Worm (Caenorhabditis elegans) whole organism, L1 larva: ENCODE results near the gene F35G2.3.

Source experiments
- C04F5.9 ChIP-seq: sonication (generic microtip); optimal IDR thresholded peaks from 2 replicates; lab custom pipeline; 2016; ENCODE audit warnings: missing genetic modification characterization, missing compliant biosample characterization
- C16A3.4 ChIP-seq: fragments of 150-350 bp; optimal IDR thresholded peaks from 2 replicates; lab custom pipeline; 2014; ENCODE audit warnings: missing biosample characterization, missing genetic modification characterization
- F16B12.6 ChIP-seq: fragments of 150-350 bp; optimal IDR thresholded peaks from 2 replicates; lab custom pipeline; 2014; ENCODE audit warnings: missing biosample characterization, missing genetic modification characterization
- Y116A8C.19 ChIP-seq: sonication (generic microtip); optimal IDR thresholded peaks from 2 replicates; lab custom pipeline; 2016; ENCODE audit warnings: missing compliant biosample characterization, missing genetic modification characterization, borderline replicate concordance
- alr-1 ChIP-seq: fragments of 200-800 bp; sonication (Bioruptor generic); optimal IDR thresholded peaks from 2 replicates; lab custom pipeline; 2018; ENCODE audit warnings: borderline replicate concordance, mild to moderate bottlenecking, missing genetic modification characterization, missing compliant biosample characterization
- ama-1 ChIP-seq: fragments of 150-350 bp; optimal IDR thresholded peaks from 2 replicates; lab custom pipeline; 2014
- blmp-1 ChIP-seq: fragments of 150-350 bp; optimal IDR thresholded peaks from 2 replicates; lab custom pipeline; 2014; ENCODE audit warnings: missing biosample characterization, missing genetic modification characterization
- ceh-63 ChIP-seq: fragments of 200-800 bp; sonication (Bioruptor generic); optimal IDR thresholded peaks from 2 replicates; lab custom pipeline; 2018; ENCODE audit warnings: mild to moderate bottlenecking, missing genetic modification characterization, missing compliant biosample characterization
- ceh-8 ChIP-seq: fragments of 200-800 bp; sonication (Bioruptor generic); optimal IDR thresholded peaks from 2 replicates; lab custom pipeline; 2018; ENCODE audit warnings: mild to moderate bottlenecking, missing genetic modification characterization, moderate library complexity, missing compliant biosample characterization
- ceh-90 ChIP-seq: sonication (generic microtip); optimal IDR thresholded peaks from 2 replicates; lab custom pipeline; 2016; ENCODE audit warnings: missing genetic modification characterization, missing compliant biosample characterization
- efl-1 ChIP-seq, 4 experiments: fragments of 150-350 bp; optimal IDR thresholded peaks in 3 of 4; peaks in 1 of 4; 1 replicate in 1 of 4; 2 replicates in 3 of 4; lab custom pipeline; 2014; ENCODE audit warnings: missing biosample characterization in 2 of 4, missing genetic modification characterization in 2 of 4, missing genetic modification reagents in 2 of 4
- elt-2 ChIP-seq: sonication (generic microtip); optimal IDR thresholded peaks from 2 replicates; lab custom pipeline; 2016; ENCODE audit warnings: missing genetic modification characterization, mild to moderate bottlenecking, inconsistent platforms, missing compliant biosample characterization, missing genetic modification reagents
- fkh-8 ChIP-seq: sonication (generic microtip); optimal IDR thresholded peaks from 2 replicates; lab custom pipeline; 2016; ENCODE audit warnings: mild to moderate bottlenecking, missing genetic modification characterization, missing compliant biosample characterization
- fos-1 ChIP-seq: fragments of 150-350 bp; optimal IDR thresholded peaks from 2 replicates; lab custom pipeline; 2014; ENCODE audit warnings: missing biosample characterization, missing genetic modification characterization
- grh-1 ChIP-seq: fragments of 200-800 bp; sonication (Bioruptor generic); IDR thresholded peaks from 2 replicates; pipeline ENCODE4 v1.3.6; 2022; ENCODE audit warnings: missing genetic modification reagents, missing genetic modification characterization, missing compliant biosample characterization
- hlh-4 ChIP-seq: sonication (generic microtip); optimal IDR thresholded peaks from 2 replicates; lab custom pipeline; 2016; ENCODE audit warnings: mild to moderate bottlenecking, missing genetic modification characterization, missing compliant biosample characterization
- hpl-2 ChIP-seq: fragments of 150-350 bp; optimal IDR thresholded peaks from 2 replicates; lab custom pipeline; 2014; ENCODE audit warnings: missing biosample characterization, missing genetic modification reagents, missing genetic modification characterization
- irx-1 ChIP-seq: sonication (generic microtip); optimal IDR thresholded peaks from 2 replicates; lab custom pipeline; 2016; ENCODE audit warnings: missing genetic modification characterization, missing compliant biosample characterization
- isw-1 ChIP-seq: fragments of 200-800 bp; sonication (Bioruptor generic); IDR thresholded peaks from 2 replicates; pipeline ENCODE4 v1.3.6; 2022; ENCODE audit warnings: missing genetic modification characterization, missing compliant biosample characterization
- lin-13 ChIP-seq: fragments of 150-350 bp; optimal IDR thresholded peaks from 2 replicates; lab custom pipeline; 2014; ENCODE audit warnings: missing biosample characterization, missing genetic modification reagents, missing genetic modification characterization
- lin-14 ChIP-seq: fragments of 200-800 bp; sonication (Bioruptor generic); optimal IDR thresholded peaks from 2 replicates; lab custom pipeline; 2018; ENCODE audit warnings: mild to moderate bottlenecking, missing genetic modification characterization, moderate library complexity, missing compliant biosample characterization
- lin-15B ChIP-seq: fragments of 150-350 bp; sonication (generic microtip); optimal IDR thresholded peaks from 3 replicates; lab custom pipeline; 2014; ENCODE audit warnings: missing biosample characterization, missing genetic modification characterization
- lin-39 ChIP-seq: fragments of 150-350 bp; optimal IDR thresholded peaks from 2 replicates; lab custom pipeline; 2014; ENCODE audit warnings: missing biosample characterization, missing genetic modification reagents, missing genetic modification characterization
- lir-3 ChIP-seq: sonication (generic microtip); optimal IDR thresholded peaks from 2 replicates; lab custom pipeline; 2016; ENCODE audit warnings: mild to moderate bottlenecking, missing genetic modification characterization, moderate library complexity, missing compliant biosample characterization; ENCODE audit not compliant: poor library complexity
- lsy-2 ChIP-seq, 2 experiments: fragments of 150-350 bp; optimal IDR thresholded peaks; 2 replicates each; lab custom pipeline; 2014; ENCODE audit warnings: missing biosample characterization in 2 of 2, missing genetic modification characterization in 2 of 2
- mab-9 ChIP-seq: fragments of 200-800 bp; sonication (Bioruptor generic); IDR thresholded peaks from 2 replicates; pipeline ENCODE4 v1.3.6; 2022; ENCODE audit warnings: missing genetic modification reagents, missing genetic modification characterization, missing compliant biosample characterization
- mdl-1 ChIP-seq, 2 experiments: fragments of 150-350 bp; optimal IDR thresholded peaks; 2 replicates each; lab custom pipeline; 2014 to 2017; ENCODE audit warnings: missing biosample characterization in 2 of 2, missing genetic modification characterization in 2 of 2, inconsistent platforms in 1 of 2
- mef-2 ChIP-seq: fragments of 150-350 bp; optimal IDR thresholded peaks from 2 replicates; lab custom pipeline; 2014; ENCODE audit warnings: missing biosample characterization, missing genetic modification characterization
- mep-1 ChIP-seq: fragments of 150-350 bp; optimal IDR thresholded peaks from 2 replicates; lab custom pipeline; 2014; ENCODE audit warnings: missing biosample characterization, missing genetic modification characterization
- nhr-11 ChIP-seq: fragments of 150-350 bp; optimal IDR thresholded peaks from 2 replicates; lab custom pipeline; 2014; ENCODE audit warnings: missing biosample characterization, missing genetic modification characterization
- nhr-20 ChIP-seq: sonication (generic microtip); optimal IDR thresholded peaks from 2 replicates; lab custom pipeline; 2016; ENCODE audit warnings: mild to moderate bottlenecking, missing genetic modification characterization, missing compliant biosample characterization
- nhr-237 ChIP-seq: fragments of 150-350 bp; optimal IDR thresholded peaks from 2 replicates; lab custom pipeline; 2014; ENCODE audit warnings: missing biosample characterization, missing genetic modification characterization
- nhr-47 ChIP-seq: sonication (generic microtip); optimal IDR thresholded peaks from 2 replicates; lab custom pipeline; 2016; ENCODE audit warnings: mild to moderate bottlenecking, missing genetic modification characterization, moderate library complexity, missing compliant biosample characterization
- nhr-71 ChIP-seq: sonication (generic microtip); optimal IDR thresholded peaks from 2 replicates; lab custom pipeline; 2016; ENCODE audit warnings: mild to moderate bottlenecking, missing genetic modification characterization, moderate library complexity, missing compliant biosample characterization
- nhr-77 ChIP-seq: fragments of 150-350 bp; optimal IDR thresholded peaks from 2 replicates; lab custom pipeline; 2014; ENCODE audit warnings: missing biosample characterization, missing genetic modification characterization
- nhr-84 ChIP-seq: sonication (generic microtip); optimal IDR thresholded peaks from 2 replicates; lab custom pipeline; 2017; ENCODE audit warnings: missing biosample characterization, missing genetic modification characterization
- nhr-85 ChIP-seq: sonication (generic microtip); peaks from one replicate; lab custom pipeline; 2016; ENCODE audit warnings: missing genetic modification characterization, inconsistent platforms, missing compliant biosample characterization
- pag-3 ChIP-seq: sonication (generic microtip); optimal IDR thresholded peaks from 2 replicates; lab custom pipeline; 2017; ENCODE audit warnings: missing genetic modification characterization, mild to moderate bottlenecking, missing compliant biosample characterization, antibody characterized with exemption, borderline replicate concordance; ENCODE audit not compliant: insufficient read depth
- pqm-1 ChIP-seq: sonication (generic microtip); optimal IDR thresholded peaks from 3 replicates; lab custom pipeline; 2017; ENCODE audit warnings: missing biosample characterization, missing genetic modification characterization
- rnt-1 ChIP-seq: sonication (generic microtip); optimal IDR thresholded peaks from 2 replicates; lab custom pipeline; 2016; ENCODE audit warnings: mild to moderate bottlenecking, missing genetic modification characterization, moderate library complexity, missing compliant biosample characterization
- snu-23 ChIP-seq: sonication (generic microtip); optimal IDR thresholded peaks from 2 replicates; lab custom pipeline; 2016; ENCODE audit warnings: missing genetic modification characterization, missing compliant biosample characterization
- sptf-1 ChIP-seq: fragments of 150-350 bp; optimal IDR thresholded peaks from 2 replicates; lab custom pipeline; 2014; ENCODE audit warnings: missing biosample characterization, missing genetic modification characterization
- sup-37 ChIP-seq: fragments of 200-800 bp; sonication (Bioruptor generic); optimal IDR thresholded peaks from 2 replicates; lab custom pipeline; 2018; ENCODE audit warnings: mild to moderate bottlenecking, missing genetic modification characterization, missing compliant biosample characterization
- tbx-2 ChIP-seq: sonication (generic microtip); optimal IDR thresholded peaks from 2 replicates; lab custom pipeline; 2016; ENCODE audit warnings: missing genetic modification characterization, missing compliant biosample characterization
- unc-62 ChIP-seq: fragments of 150-350 bp; optimal IDR thresholded peaks from 2 replicates; lab custom pipeline; 2014; ENCODE audit warnings: missing biosample characterization, missing genetic modification reagents, missing genetic modification characterization
- unc-98 ChIP-seq: fragments of 200-800 bp; sonication (Bioruptor generic); IDR thresholded peaks from 2 replicates; pipeline ENCODE4 v1.3.6; 2022; ENCODE audit warnings: missing genetic modification characterization, missing compliant biosample characterization
- xbp-1 ChIP-seq: sonication (generic microtip); optimal IDR thresholded peaks from 2 replicates; lab custom pipeline; 2016; ENCODE audit warnings: missing genetic modification characterization, missing compliant biosample characterization
- zag-1 ChIP-seq: fragments of 150-350 bp; optimal IDR thresholded peaks from 2 replicates; lab custom pipeline; 2014; ENCODE audit warnings: missing biosample characterization, missing genetic modification characterization
- zip-4 ChIP-seq: fragments of 200-800 bp; sonication (Bioruptor generic); optimal IDR thresholded peaks from 2 replicates; lab custom pipeline; 2018; ENCODE audit warnings: mild to moderate bottlenecking, missing genetic modification characterization, moderate library complexity, missing compliant biosample characterization
- ztf-11 ChIP-seq, 2 experiments: sonication (generic microtip); optimal IDR thresholded peaks; 2 replicates each; lab custom pipeline; 2016 to 2017; ENCODE audit warnings: missing genetic modification characterization in 2 of 2, missing biosample characterization in 1 of 2, missing compliant biosample characterization in 1 of 2

F35G2.3 gene

ce11 chrIV:12198816-12199215 lies 10.6 kb upstream of the F35G2.3 start:
- TF ChIP-seq nhr-77 (tag; lab: Kevin White, UChicago) = peak; percentile 32
- TF ChIP-seq C16A3.4 (tag; lab: Kevin White, UChicago) = no peak
- TF ChIP-seq tbx-2 (tag; lab: Kevin White, UChicago) = peak; percentile 36
- TF ChIP-seq efl-1 (optimal IDR thresholded peaks at IDR 0.05; lab: Kevin White, UChicago) = no peak
- TF ChIP-seq efl-1 (GFP tag; optimal IDR thresholded peaks at IDR 0.05 in 1 of 2; lab: Kevin White, UChicago) = peak in 1 of 2 experiments; percentile 55
- TF ChIP-seq lin-14 (GFP tag; lab: Kevin White, UChicago) = peak; percentile 68
- no peak for TF ChIP-seq fos-1 (tag; lab: Kevin White, UChicago)
- TF ChIP-seq nhr-85 (tag; lab: Kevin White, UChicago) = no peak

ce11 chrIV:12199538-12200158 lies 9.8 kb upstream of the F35G2.3 start:
- no peak for TF ChIP-seq ztf-11 (tag; optimal IDR thresholded peaks at IDR 0.05; lab: Kevin White, UChicago)
- TF ChIP-seq ceh-63 (GFP tag; lab: Kevin White, UChicago) = no peak
- no peak for TF ChIP-seq rnt-1 (tag; lab: Kevin White, UChicago)
- no peak for TF ChIP-seq irx-1 (tag; lab: Kevin White, UChicago)
- TF ChIP-seq ama-1 = no peak
- TF ChIP-seq unc-62 (GFP tag; lab: Kevin White, UChicago) = no peak
- TF ChIP-seq ceh-90 (tag; lab: Kevin White, UChicago) = no peak
- no peak for TF ChIP-seq nhr-237 (tag; lab: Kevin White, UChicago)
- TF ChIP-seq hlh-4 (tag; lab: Kevin White, UChicago) = no peak
- no peak for TF ChIP-seq F16B12.6 (tag; lab: Kevin White, UChicago)
- TF ChIP-seq lsy-2 (tag; optimal IDR thresholded peaks at IDR 0.05; lab: Kevin White, UChicago) = no peak
- TF ChIP-seq grh-1 (GFP tag; lab: Robert Waterston, UW) = no peak
- TF ChIP-seq mab-9 = no peak
- no peak for TF ChIP-seq nhr-20
- no peak for TF ChIP-seq nhr-11 (tag; lab: Kevin White, UChicago)
- no peak for TF ChIP-seq sptf-1 (tag; lab: Kevin White, UChicago)
- no peak for TF ChIP-seq lin-13
- TF ChIP-seq tbx-2 (tag; lab: Kevin White, UChicago) = peak; percentile 12
- TF ChIP-seq elt-2 (tag; lab: Kevin White, UChicago) = peak; percentile 82
- TF ChIP-seq ceh-8 = no peak
- TF ChIP-seq xbp-1 (tag; lab: Kevin White, UChicago) = no peak
- TF ChIP-seq pag-3 (tag; lab: Kevin White, UChicago) = no peak
- TF ChIP-seq Y116A8C.19 (tag; lab: Kevin White, UChicago) = no peak
- peak; percentile 6 for TF ChIP-seq nhr-71 (tag; lab: Kevin White, UChicago)
- TF ChIP-seq isw-1 = no peak
- no peak for TF ChIP-seq unc-98 (GFP tag; lab: Robert Waterston, UW)
- no peak for TF ChIP-seq snu-23 (GFP tag; lab: Kevin White, UChicago)
- TF ChIP-seq C04F5.9 (tag; lab: Kevin White, UChicago) = no peak
- TF ChIP-seq mdl-1 (tag; optimal IDR thresholded peaks at IDR 0.05; lab: Kevin White, UChicago) = peak in 1 of 2 experiments; percentile 12
- no peak for TF ChIP-seq nhr-84 (tag; lab: Kevin White, UChicago)
- no peak for TF ChIP-seq alr-1
- no peak for TF ChIP-seq zip-4 (GFP tag; lab: Kevin White, UChicago)
- no peak for TF ChIP-seq nhr-47
- peak; percentile 73 for TF ChIP-seq blmp-1
- no peak for TF ChIP-seq sup-37 (GFP tag; lab: Kevin White, UChicago)
- no peak for TF ChIP-seq hpl-2 (GFP tag; lab: Kevin White, UChicago)
- TF ChIP-seq lin-14 (GFP tag; lab: Kevin White, UChicago) = no peak
- no peak for TF ChIP-seq lir-3 (tag; lab: Kevin White, UChicago)
- TF ChIP-seq fkh-8 (tag; lab: Kevin White, UChicago) = no peak
- no peak for TF ChIP-seq mep-1 (tag; lab: Kevin White, UChicago)
- TF ChIP-seq zag-1 (tag; lab: Kevin White, UChicago) = no peak
- no peak for TF ChIP-seq pqm-1 (tag; lab: Kevin White, UChicago)
- peak; percentile 66 for TF ChIP-seq nhr-77 (tag; lab: Kevin White, UChicago)
- TF ChIP-seq mef-2 (tag; lab: Kevin White, UChicago) = no peak
- TF ChIP-seq lin-39 (tag; lab: Kevin White, UChicago) = no peak
- no peak for TF ChIP-seq lin-15B
- no peak for TF ChIP-seq C16A3.4 (tag; lab: Kevin White, UChicago)
